Fruit fly (Drosophila melanogaster) whole organism, embryonic: ENCODE measurements around the gene eco.

Source experiments
- B-H1 ChIP-seq: fragments of 200-800 bp; sonication (Bioruptor generic); IDR thresholded peaks from 3 replicates; pipeline ENCODE4 v1.3.6; 2022; ENCODE audit warnings: missing biosample characterization, missing genetic modification characterization
- BtbVII ChIP-seq: fragments of 200-800 bp; sonication (Bioruptor generic); optimal IDR thresholded peaks from 3 replicates; lab custom pipeline; 2017; ENCODE audit warnings: missing biosample characterization, mild to moderate bottlenecking, missing genetic modification characterization
- CG1024 ChIP-seq: fragments of 200-800 bp; sonication (Bioruptor generic); IDR thresholded peaks from 2 replicates; pipeline ENCODE4 v1.3.6; 2022; ENCODE audit warnings: missing biosample characterization, missing genetic modification characterization
- CG10543 ChIP-seq: fragments of 200-800 bp; sonication (Bioruptor generic); optimal IDR thresholded peaks from 3 replicates; lab custom pipeline; 2017; ENCODE audit warnings: missing biosample characterization, mild to moderate bottlenecking, missing genetic modification characterization, moderate library complexity
- CG11085 ChIP-seq: fragments of 200-800 bp; sonication (Bioruptor generic); IDR thresholded peaks from 2 replicates; pipeline ENCODE4 v1.3.6; 2022; ENCODE audit warnings: missing biosample characterization, missing genetic modification characterization
- CG11696 ChIP-seq: fragments of 200-800 bp; sonication (Bioruptor generic); IDR thresholded peaks from 2 replicates; pipeline ENCODE4 v1.3.6; 2022; ENCODE audit warnings: missing biosample characterization, missing genetic modification characterization
- CG12299 ChIP-seq: fragments of 200-800 bp; sonication (Bioruptor generic); optimal IDR thresholded peaks from 2 replicates; lab custom pipeline; 2018; ENCODE audit warnings: missing biosample characterization, mild to moderate bottlenecking, missing genetic modification characterization
- CG14050 ChIP-seq: fragments of 200-800 bp; sonication (Bioruptor generic); IDR thresholded peaks from 3 replicates; pipeline ENCODE4 v1.3.6; 2022; ENCODE audit warnings: missing biosample characterization, missing genetic modification characterization
- CG14667 ChIP-seq: fragments of 200-800 bp; sonication (Bioruptor generic); IDR thresholded peaks from 2 replicates; pipeline ENCODE4 v1.3.6; 2022; ENCODE audit warnings: missing biosample characterization, missing genetic modification characterization
- CG14965 ChIP-seq: fragments of 200-800 bp; sonication (Bioruptor generic); optimal IDR thresholded peaks from 2 replicates; lab custom pipeline; 2016; ENCODE audit warnings: missing biosample characterization, missing genetic modification characterization, borderline replicate concordance
- CG15011 ChIP-seq: fragments of 200-800 bp; sonication (Bioruptor generic); optimal IDR thresholded peaks from 3 replicates; lab custom pipeline; 2018; ENCODE audit warnings: missing biosample characterization, mild to moderate bottlenecking, missing genetic modification characterization
- CG17829 ChIP-seq: fragments of 200-800 bp; optimal IDR thresholded peaks from 2 replicates; lab custom pipeline; 2019; ENCODE audit warnings: missing biosample characterization, mild to moderate bottlenecking, missing genetic modification characterization, moderate library complexity
- CG17912 ChIP-seq: fragments of 200-800 bp; sonication (Bioruptor generic); optimal IDR thresholded peaks from 2 replicates; lab custom pipeline; 2018; ENCODE audit warnings: missing biosample characterization, mild to moderate bottlenecking, missing genetic modification characterization
- CG1792 ChIP-seq: fragments of 200-800 bp; sonication (Bioruptor generic); optimal IDR thresholded peaks from 2 replicates; lab custom pipeline; 2016; ENCODE audit warnings: missing biosample characterization, missing genetic modification characterization
- CG18599 ChIP-seq: fragments of 200-800 bp; sonication (Bioruptor generic); optimal IDR thresholded peaks from 3 replicates; lab custom pipeline; 2017; ENCODE audit warnings: missing biosample characterization, missing genetic modification characterization, mild to moderate bottlenecking, moderate library complexity, missing genetic modification reagents
- CG2116 ChIP-seq: fragments of 200-800 bp; sonication (Bioruptor generic); optimal IDR thresholded peaks from 3 replicates; lab custom pipeline; 2018; ENCODE audit warnings: missing biosample characterization, mild to moderate bottlenecking, missing genetic modification characterization
- CG33557 ChIP-seq: fragments of 200-800 bp; sonication (Bioruptor generic); optimal IDR thresholded peaks from 2 replicates; lab custom pipeline; 2019; ENCODE audit warnings: missing biosample characterization, mild to moderate bottlenecking, missing genetic modification characterization, moderate library complexity
- CG6683 ChIP-seq: fragments of 200-800 bp; sonication (Bioruptor generic); optimal IDR thresholded peaks from 2 replicates; lab custom pipeline; 2017; ENCODE audit warnings: missing biosample characterization, mild to moderate bottlenecking, missing genetic modification characterization, missing genetic modification reagents
- CG8281 ChIP-seq: fragments of 200-800 bp; sonication (Bioruptor generic); optimal IDR thresholded peaks from 2 replicates; lab custom pipeline; 2018; ENCODE audit warnings: missing biosample characterization, mild to moderate bottlenecking, missing genetic modification characterization, moderate library complexity
- CG9797 ChIP-seq: fragments of 200-800 bp; sonication (Bioruptor generic); optimal IDR thresholded peaks from 3 replicates; lab custom pipeline; 2018; ENCODE audit warnings: missing biosample characterization, mild to moderate bottlenecking, missing genetic modification characterization
- Dfd ChIP-seq, 2 experiments: fragments of >200 bp; optimal IDR thresholded peaks; 2 replicates each; lab custom pipeline; 2017; ENCODE audit warnings: missing biosample characterization in 2 of 2, missing genetic modification characterization in 2 of 2
- Fer2 ChIP-seq: fragments of 200-800 bp; sonication (Bioruptor generic); optimal IDR thresholded peaks from 2 replicates; lab custom pipeline; 2018; ENCODE audit warnings: missing biosample characterization, mild to moderate bottlenecking, missing genetic modification characterization, moderate library complexity
- Hmx ChIP-seq: fragments of 200-800 bp; sonication (Bioruptor generic); optimal IDR thresholded peaks from 2 replicates; lab custom pipeline; 2016; ENCODE audit warnings: missing biosample characterization, missing genetic modification characterization
- MESR4 ChIP-seq: fragments of 200-800 bp; sonication (Bioruptor generic); optimal IDR thresholded peaks from 2 replicates; lab custom pipeline; 2018; ENCODE audit warnings: missing biosample characterization, mild to moderate bottlenecking, missing genetic modification characterization, moderate library complexity
- Med ChIP-seq: fragments of 200-800 bp; sonication (Bioruptor generic); peaks from one replicate; lab custom pipeline; 2016; ENCODE audit warnings: missing biosample characterization, missing genetic modification characterization, mild to moderate bottlenecking, inconsistent platforms, moderate library complexity
- Nf-YA ChIP-seq: fragments of 200-800 bp; sonication (Bioruptor generic); IDR thresholded peaks from 2 replicates; pipeline ENCODE4 v1.3.6; 2022; ENCODE audit warnings: missing biosample characterization, missing genetic modification characterization
- PHDP ChIP-seq: fragments of 200-800 bp; sonication (Bioruptor generic); optimal IDR thresholded peaks from 3 replicates; lab custom pipeline; 2018; ENCODE audit warnings: missing biosample characterization, mild to moderate bottlenecking, missing genetic modification characterization, moderate library complexity
- Poxn ChIP-seq: fragments of 200-800 bp; sonication (Bioruptor generic); IDR thresholded peaks from 2 replicates; pipeline ENCODE4 v1.3.6; 2022; ENCODE audit warnings: missing biosample characterization, missing genetic modification characterization
- Scr ChIP-seq: fragments of 200-800 bp; sonication (Bioruptor generic); IDR thresholded peaks from 2 replicates; pipeline ENCODE4 v1.3.6; 2022; ENCODE audit warnings: missing biosample characterization, missing genetic modification characterization; ENCODE audit not compliant: partially characterized antibody
- Sox100B ChIP-seq: fragments of 200-800 bp; sonication (Bioruptor generic); optimal IDR thresholded peaks from 3 replicates; lab custom pipeline; 2018; ENCODE audit warnings: missing biosample characterization, mild to moderate bottlenecking, missing genetic modification characterization
- Sry-δ ChIP-seq: fragments of 200-800 bp; sonication (Bioruptor generic); optimal IDR thresholded peaks from 2 replicates; lab custom pipeline; 2016; ENCODE audit warnings: missing biosample characterization, missing genetic modification characterization
- ato ChIP-seq: fragments of 200-800 bp; sonication (Bioruptor generic); IDR thresholded peaks from 2 replicates; pipeline ENCODE4 v1.3.6; 2022; ENCODE audit warnings: missing biosample characterization, missing genetic modification characterization; ENCODE audit not compliant: partially characterized antibody
- chif ChIP-seq, 2 experiments: fragments of 200-800 bp; sonication (Bioruptor generic); optimal IDR thresholded peaks; 3 replicates each; lab custom pipeline; 2016; ENCODE audit warnings: missing biosample characterization in 2 of 2, missing genetic modification characterization in 2 of 2
- fd3F ChIP-seq: fragments of 200-800 bp; sonication (Bioruptor generic); optimal IDR thresholded peaks from 2 replicates; lab custom pipeline; 2018; ENCODE audit warnings: missing biosample characterization, mild to moderate bottlenecking, missing genetic modification characterization, moderate library complexity
- gce ChIP-seq: fragments of 200-800 bp; sonication (Bioruptor generic); IDR thresholded peaks from 3 replicates; pipeline ENCODE4 v1.3.6; 2022; ENCODE audit warnings: missing biosample characterization, missing genetic modification characterization
- gcm ChIP-seq: fragments of 200-800 bp; sonication (Bioruptor generic); optimal IDR thresholded peaks from 2 replicates; lab custom pipeline; 2019; ENCODE audit warnings: missing biosample characterization, mild to moderate bottlenecking, missing genetic modification characterization, moderate library complexity
- gsb-n ChIP-seq: fragments of 200-800 bp; sonication (Bioruptor generic); optimal IDR thresholded peaks from 3 replicates; lab custom pipeline; 2018; ENCODE audit warnings: missing biosample characterization, mild to moderate bottlenecking, missing genetic modification characterization
- h ChIP-seq: fragments of >200 bp; optimal IDR thresholded peaks from 2 replicates; lab custom pipeline; 2017
- ham ChIP-seq: fragments of 200-800 bp; sonication (Bioruptor generic); IDR thresholded peaks from 2 replicates; pipeline ENCODE4 v1.3.6; 2022; ENCODE audit warnings: missing biosample characterization, missing genetic modification characterization
- luna ChIP-seq: fragments of 200-800 bp; sonication (Bioruptor generic); optimal IDR thresholded peaks from 2 replicates; lab custom pipeline; 2016; ENCODE audit warnings: missing biosample characterization, missing genetic modification characterization
- nau ChIP-seq: fragments of 200-800 bp; sonication (Bioruptor generic); optimal IDR thresholded peaks from 3 replicates; lab custom pipeline; 2017; ENCODE audit warnings: missing biosample characterization, mild to moderate bottlenecking, missing genetic modification characterization, missing genetic modification reagents
- nerfin-1 ChIP-seq: fragments of 200-800 bp; sonication (Bioruptor generic); optimal IDR thresholded peaks from 3 replicates; lab custom pipeline; 2019; ENCODE audit warnings: missing biosample characterization, mild to moderate bottlenecking, missing genetic modification characterization, moderate library complexity
- nerfin-2 ChIP-seq: fragments of 200-800 bp; sonication (Bioruptor generic); IDR thresholded peaks from 2 replicates; pipeline ENCODE4 v1.3.6; 2022; ENCODE audit warnings: missing biosample characterization, missing genetic modification characterization; ENCODE audit not compliant: partially characterized antibody
- psq ChIP-seq: fragments of 200-800 bp; sonication (Bioruptor generic); optimal IDR thresholded peaks from 2 replicates; lab custom pipeline; 2017; ENCODE audit warnings: missing biosample characterization, missing genetic modification characterization
- schlank ChIP-seq: fragments of 200-800 bp; sonication (Bioruptor generic); optimal IDR thresholded peaks from 2 replicates; lab custom pipeline; 2018; ENCODE audit warnings: missing biosample characterization, mild to moderate bottlenecking, missing genetic modification characterization
- sd ChIP-seq: fragments of 200-800 bp; sonication (Bioruptor generic); optimal IDR thresholded peaks from 3 replicates; lab custom pipeline; 2018; ENCODE audit warnings: missing biosample characterization, mild to moderate bottlenecking, missing genetic modification characterization, moderate library complexity
- seq ChIP-seq: fragments of 200-800 bp; sonication (Bioruptor generic); IDR thresholded peaks from 2 replicates; pipeline ENCODE4 v1.3.6; 2022; ENCODE audit warnings: missing biosample characterization, missing genetic modification characterization
- tx ChIP-seq: fragments of 200-800 bp; sonication (Bioruptor generic); optimal IDR thresholded peaks from 2 replicates; lab custom pipeline; 2016; ENCODE audit warnings: missing biosample characterization, missing genetic modification characterization
- z ChIP-seq: fragments of 200-800 bp; sonication (Bioruptor generic); IDR thresholded peaks from 3 replicates; pipeline ENCODE4 v1.3.6; 2022; ENCODE audit warnings: missing biosample characterization, missing genetic modification characterization
- zfh1 ChIP-seq: fragments of 200-800 bp; sonication (Bioruptor generic); IDR thresholded peaks from 3 replicates; pipeline ENCODE4 v1.3.6; 2022; ENCODE audit warnings: missing biosample characterization, missing genetic modification characterization

Gene eco

dm6 chr3L:7326676-7327075 lies 12.5 kb downstream of the eco start:
- peak; percentile 15 for TF ChIP-seq Med (GFP tag; lab: Kevin White, UChicago)
- no peak for TF ChIP-seq Sry-δ
- TF ChIP-seq CG11085: no peak
- TF ChIP-seq gcm (GFP tag; lab: Kevin White, UChicago): peak; percentile 83

dm6 chr3L:7323348-7323747 lies 15.8 kb downstream of the eco start, which contains the start of the genes RhoGEF4 and Rint1:
RhoGEF4 (minus strand) TSS chr3L:7323411.
Rint1 (plus strand) TSS chr3L:7323619.
- TF ChIP-seq h (lab: Kevin White, UChicago): no peak
- no peak for TF ChIP-seq gsb-n (tag; lab: Kevin White, UChicago)
- peak; percentile 85 for TF ChIP-seq zfh1 (GFP tag; lab: Robert Waterston, UW)
- peak; percentile 36; the same call in 2 of the 3 replicates for TF ChIP-seq B-H1 (GFP tag; lab: Robert Waterston, UW)
- no peak for TF ChIP-seq CG14965 (GFP tag; lab: Kevin White, UChicago)
- no peak for TF ChIP-seq luna (GFP tag; lab: Kevin White, UChicago)
- no peak for TF ChIP-seq nerfin-2 (GFP tag; lab: Robert Waterston, UW)
- no peak for TF ChIP-seq Sox100B (GFP tag; lab: Kevin White, UChicago)
- TF ChIP-seq Poxn (GFP tag; lab: Robert Waterston, UW): no peak
- no peak for TF ChIP-seq BtbVII
- no peak for TF ChIP-seq ato
- no peak for TF ChIP-seq nau (GFP tag; lab: Kevin White, UChicago)
- TF ChIP-seq sd (tag; lab: Kevin White, UChicago): no peak
- no peak for TF ChIP-seq schlank (tag; lab: Kevin White, UChicago)
- TF ChIP-seq psq (GFP tag; lab: Kevin White, UChicago): no peak
- no peak for TF ChIP-seq CG15011 (GFP tag; lab: Kevin White, UChicago)
- peak; percentile 0 for TF ChIP-seq CG6683 (GFP tag; lab: Kevin White, UChicago)
- peak; percentile 21; the same call in 1 of the 2 replicates for TF ChIP-seq Scr (GFP tag; lab: Robert Waterston, UW)
- TF ChIP-seq CG10543: peak; percentile 5
- peak; percentile 55 for TF ChIP-seq CG1024 (GFP tag; lab: Robert Waterston, UW)
- TF ChIP-seq Nf-YA (GFP tag; lab: Robert Waterston, UW): no peak
- no peak for TF ChIP-seq CG12299 (tag; lab: Kevin White, UChicago)
- TF ChIP-seq CG17829 (tag; lab: Kevin White, UChicago): peak; percentile 82
- peak; percentile 64 for TF ChIP-seq PHDP (tag; lab: Kevin White, UChicago)
- TF ChIP-seq CG14050: peak; percentile 39; the same call in 2 of the 3 replicates
- TF ChIP-seq CG18599 (GFP tag; lab: Kevin White, UChicago): peak; percentile 67
- no peak for TF ChIP-seq Hmx
- TF ChIP-seq CG8281: no peak
- TF ChIP-seq tx: peak; percentile 48
- TF ChIP-seq z (GFP tag; lab: Robert Waterston, UW): no peak
- no peak for TF ChIP-seq gce
- no peak for TF ChIP-seq CG17912 (GFP tag; lab: Kevin White, UChicago)
- peak; percentile 28 for TF ChIP-seq nerfin-1
- peak; percentile 46 for TF ChIP-seq CG33557 (GFP tag; lab: Kevin White, UChicago)
- TF ChIP-seq CG9797 (GFP tag; lab: Kevin White, UChicago): peak; percentile 99
- TF ChIP-seq CG2116 (GFP tag; lab: Kevin White, UChicago): peak; percentile 69
- peak; percentile 72; the same call in 1 of the 2 replicates for TF ChIP-seq ham (GFP tag; lab: Robert Waterston, UW)
- peak; percentile 43 for TF ChIP-seq fd3F (GFP tag; lab: Kevin White, UChicago)
- TF ChIP-seq CG1792 (GFP tag; lab: Kevin White, UChicago): no peak
- peak; percentile 28 for TF ChIP-seq MESR4 (GFP tag; lab: Kevin White, UChicago)
- peak; percentile 4 to 53 for TF ChIP-seq chif (GFP tag; optimal IDR thresholded peaks at IDR 0.05; lab: Kevin White, UChicago)
- no peak for TF ChIP-seq CG11696 (GFP tag; lab: Robert Waterston, UW)
- peak; percentile 15 for TF ChIP-seq Fer2
- 0 out of 2 replicates have a peak, but pooled peaks have one; percentile 31 for TF ChIP-seq seq (GFP tag; lab: Robert Waterston, UW)
- peak; percentile 56 for TF ChIP-seq CG14667 (GFP tag; lab: Robert Waterston, UW)
- TF ChIP-seq Dfd (GFP tag; optimal IDR thresholded peaks at IDR 0.05; lab: Kevin White, UChicago): no peak
